Worm (Caenorhabditis elegans) whole organism, L1 larva: ENCODE results near the gene H10D18.1.

Experiments
- efl-1 ChIP-seq, 4 experiments: fragments of 150-350 bp; optimal IDR thresholded peaks in 3 of 4; peaks in 1 of 4; 1 replicate in 1 of 4; 2 replicates in 3 of 4; lab custom pipeline; 2014; ENCODE audit warnings: missing biosample characterization in 2 of 4, missing genetic modification characterization in 2 of 4, missing genetic modification reagents in 2 of 4
- fkh-10 ChIP-seq: sonication (generic microtip); optimal IDR thresholded peaks from 2 replicates; lab custom pipeline; 2017; ENCODE audit warnings: missing biosample characterization, missing genetic modification reagents, missing genetic modification characterization
- jun-1 ChIP-seq: fragments of 150-350 bp; optimal IDR thresholded peaks from 2 replicates; lab custom pipeline; 2014; ENCODE audit warnings: missing biosample characterization, missing genetic modification reagents, missing genetic modification characterization
- mab-9 ChIP-seq: fragments of 200-800 bp; sonication (Bioruptor generic); IDR thresholded peaks from 2 replicates; pipeline ENCODE4 v1.3.6; 2022; ENCODE audit warnings: missing genetic modification reagents, missing genetic modification characterization, missing compliant biosample characterization
- pqm-1 ChIP-seq: sonication (generic microtip); optimal IDR thresholded peaks from 3 replicates; lab custom pipeline; 2017; ENCODE audit warnings: missing biosample characterization, missing genetic modification characterization
- skn-1 ChIP-seq: fragments of 150-350 bp; optimal IDR thresholded peaks from 2 replicates; lab custom pipeline; 2014; ENCODE audit warnings: missing biosample characterization, missing genetic modification characterization
- snu-23 ChIP-seq: sonication (generic microtip); optimal IDR thresholded peaks from 2 replicates; lab custom pipeline; 2016; ENCODE audit warnings: missing genetic modification characterization, missing compliant biosample characterization
- tbx-2 ChIP-seq: sonication (generic microtip); optimal IDR thresholded peaks from 2 replicates; lab custom pipeline; 2016; ENCODE audit warnings: missing genetic modification characterization, missing compliant biosample characterization
- ztf-4 ChIP-seq: fragments of 150-350 bp; optimal IDR thresholded peaks from 2 replicates; lab custom pipeline; 2014; ENCODE audit warnings: missing biosample characterization, missing genetic modification characterization

DNA sequence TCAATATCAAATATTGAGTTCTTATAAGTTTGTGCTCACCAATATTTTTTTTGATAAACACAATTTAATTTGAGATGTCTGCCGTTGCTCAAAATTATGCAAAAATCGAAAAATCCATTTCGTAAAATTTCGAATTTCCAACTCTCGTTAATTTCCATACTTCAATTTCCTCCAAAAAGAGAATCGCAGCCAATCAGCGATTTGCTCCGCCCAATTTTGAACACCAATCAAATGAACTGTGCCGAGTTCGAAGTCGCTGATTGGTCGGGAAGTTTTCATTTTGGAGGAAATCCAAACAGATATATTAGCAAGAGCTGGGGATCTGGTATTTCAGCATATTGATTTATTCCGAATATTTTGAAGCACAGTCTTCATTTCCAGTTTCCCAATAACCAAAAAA lies 7.2 kb upstream of the H10D18.1 start:
- no peak for TF ChIP-seq mab-9
- TF ChIP-seq ztf-4 (tag; lab: Kevin White, UChicago): no peak
- no peak for TF ChIP-seq skn-1 (tag; lab: Kevin White, UChicago)
- no peak for TF ChIP-seq pqm-1
- TF ChIP-seq tbx-2: no peak
- TF ChIP-seq jun-1 (tag; lab: Kevin White, UChicago): no peak
- TF ChIP-seq efl-1 (optimal IDR thresholded peaks at IDR 0.05; lab: Kevin White, UChicago): no peak
- no peak for TF ChIP-seq efl-1 (GFP tag; optimal IDR thresholded peaks at IDR 0.05 in 1 of 2; lab: Kevin White, UChicago)
- TF ChIP-seq snu-23: no peak
- no peak for TF ChIP-seq fkh-10 (GFP tag; lab: Kevin White, UChicago)
